In genomic region chr3R:24099039-24100026, dm6 we compare ENCODE assay signal across 6 fruit fly cellular contexts.
A peak's percentile ranks its signal among the peaks of the same experiment; 100 is the strongest.
TF ChIP-seq lines count a peak whose summit lies in the region.

No protein-coding gene starts in this region.

- no peak for TF ChIP-seq CTCF in whole organism, embryonic (GFP tag; optimal IDR thresholded peaks at IDR 0.05; lab: Kevin White, UChicago)

TF ChIP-seq in whole organism, 6 proteins besides CTCF, POLR2A, EP300 and RAD21:
- TF ChIP-seq psq (optimal IDR thresholded peaks at IDR 0.05; lab: Kevin White, UChicago) (no peak), CG8478 (optimal IDR thresholded peaks at IDR 0.05; lab: Kevin White, UChicago) (no peak), usp (GFP tag; optimal IDR thresholded peaks at IDR 0.05; lab: Kevin White, UChicago) (no peak), Dll (optimal IDR thresholded peaks at IDR 0.05; lab: Kevin White, UChicago) (no peak), EcR (GFP tag; optimal IDR thresholded peaks at IDR 0.05; lab: Kevin White, UChicago) (no peak), pan (optimal IDR thresholded peaks at IDR 0.05; lab: Kevin White, UChicago) (peak; percentile 56)

TF ChIP-seq in whole organism, adult, 20 proteins besides CTCF, POLR2A, EP300 and RAD21 (continues in another document):
- TF ChIP-seq pad (GFP tag; optimal IDR thresholded peaks at IDR 0.05; lab: Kevin White, UChicago) (no peak), Hr96 (GFP tag; optimal IDR thresholded peaks at IDR 0.05; lab: Kevin White, UChicago) (no peak), cic (GFP tag; optimal IDR thresholded peaks at IDR 0.05; lab: Kevin White, UChicago) (peak; percentile 36), ovo (GFP tag; optimal IDR thresholded peaks at IDR 0.05; lab: Kevin White, UChicago) (no peak), Clk (GFP tag; optimal IDR thresholded peaks at IDR 0.05; lab: Kevin White, UChicago) (no peak), tj (GFP tag; optimal IDR thresholded peaks at IDR 0.05; lab: Kevin White, UChicago) (no peak), cnc (optimal IDR thresholded peaks at IDR 0.05; lab: Kevin White, UChicago) (no peak), toe (GFP tag; optimal IDR thresholded peaks at IDR 0.05; lab: Kevin White, UChicago) (no peak), CG11617 (GFP tag; optimal IDR thresholded peaks at IDR 0.05; lab: Kevin White, UChicago) (peak; percentile 47), CG1620 (GFP tag; optimal IDR thresholded peaks at IDR 0.05; lab: Kevin White, UChicago) (no peak), CG12768 (GFP tag; optimal IDR thresholded peaks at IDR 0.05; lab: Kevin White, UChicago) (peak; percentile 2), CG7101 (tag; optimal IDR thresholded peaks at IDR 0.05; lab: Kevin White, UChicago) (peak; percentile 58), Crg-1 (GFP tag; optimal IDR thresholded peaks at IDR 0.05; lab: Kevin White, UChicago) (no peak), CG33017 (tag; optimal IDR thresholded peaks at IDR 0.05; lab: Kevin White, UChicago) (peak; percentile 61), CG7045 (GFP tag; optimal IDR thresholded peaks at IDR 0.05; lab: Kevin White, UChicago) (no peak), CG14711 (tag; optimal IDR thresholded peaks at IDR 0.05; lab: Kevin White, UChicago) (peak; percentile 61), Mnt (GFP tag; optimal IDR thresholded peaks at IDR 0.05; lab: Kevin White, UChicago) (peak; percentile 43), bab1 (GFP tag; optimal IDR thresholded peaks at IDR 0.05; lab: Kevin White, UChicago) (no peak)

TF ChIP-seq in whole organism, embryonic, 481 proteins besides CTCF, POLR2A, EP300 and RAD21 (continues in another document):
- TF ChIP-seq B-H1 (GFP tag; IDR thresholded peaks at IDR 0.05; lab: Robert Waterston, UW) (peak; percentile 85), CG2116 (GFP tag; optimal IDR thresholded peaks at IDR 0.05; lab: Kevin White, UChicago) (peak; percentile 35), dmrt11E (tag; optimal IDR thresholded peaks at IDR 0.05; lab: Kevin White, UChicago) (peak; percentile 55), lola (GFP tag; optimal IDR thresholded peaks at IDR 0.05; lab: Kevin White, UChicago) (peak in 1 of 3 experiments; percentile 52), sna (GFP tag; IDR thresholded peaks at IDR 0.05; lab: Robert Waterston, UW; ENCODE audit: partially characterized antibody) (no peak), bab2 (GFP tag; optimal IDR thresholded peaks at IDR 0.05; lab: Kevin White, UChicago) (peak; percentile 85), ind (GFP tag; optimal IDR thresholded peaks at IDR 0.05; lab: Kevin White, UChicago) (peak; percentile 82), CG6654 (GFP tag; optimal IDR thresholded peaks at IDR 0.05; lab: Kevin White, UChicago) (peak; percentile 37), CG11456 (GFP tag; IDR thresholded peaks at IDR 0.05; lab: Robert Waterston, UW) (peak; percentile 88), CG6254 (GFP tag; optimal IDR thresholded peaks at IDR 0.05; lab: Kevin White, UChicago) (peak; percentile 68), cad (GFP tag; optimal IDR thresholded peaks at IDR 0.05; lab: Kevin White, UChicago) (no peak), grn (GFP tag; optimal IDR thresholded peaks at IDR 0.05; lab: Kevin White, UChicago) (peak; percentile 47), Deaf1 (tag; optimal IDR thresholded peaks at IDR 0.05; lab: Kevin White, UChicago) (peak; percentile 40), CG4328 (GFP tag; optimal IDR thresholded peaks at IDR 0.05; lab: Kevin White, UChicago) (no peak), ewg (GFP tag; optimal IDR thresholded peaks at IDR 0.05; lab: Kevin White, UChicago) (peak; percentile 61), CG1024 (GFP tag; IDR thresholded peaks at IDR 0.05; lab: Robert Waterston, UW) (peak; percentile 57), CG8944 (GFP tag; optimal IDR thresholded peaks at IDR 0.05; lab: Kevin White, UChicago) (peak; percentile 70)

TF ChIP-seq in whole organism, prepupa, 60 proteins besides CTCF, POLR2A, EP300 and RAD21 (continues in another document):
- TF ChIP-seq CG11294 (GFP tag; IDR thresholded peaks at IDR 0.05; lab: Robert Waterston, UW) (peak; percentile 57; the same call in 1 of the 2 replicates), Gug (GFP tag; IDR thresholded peaks at IDR 0.05; lab: Robert Waterston, UW) (peak; percentile 74), Hr4 (GFP tag; optimal IDR thresholded peaks at IDR 0.05; lab: Kevin White, UChicago) (peak; percentile 68), Hr38 (GFP tag; optimal IDR thresholded peaks at IDR 0.05; lab: Kevin White, UChicago) (no peak), vri (GFP tag; optimal IDR thresholded peaks at IDR 0.05; lab: Kevin White, UChicago) (peak; percentile 65), CG7368 (GFP tag; optimal IDR thresholded peaks at IDR 0.05; lab: Kevin White, UChicago) (peak; percentile 72), CG8319 (GFP tag; optimal IDR thresholded peaks at IDR 0.05; lab: Kevin White, UChicago) (peak; percentile 42), CG3919 (GFP tag; optimal IDR thresholded peaks at IDR 0.05; lab: Kevin White, UChicago) (peak; percentile 72), CG10631 (GFP tag; optimal IDR thresholded peaks at IDR 0.05; lab: Kevin White, UChicago) (peak; percentile 66), CG11902 (GFP tag; optimal IDR thresholded peaks at IDR 0.05; lab: Kevin White, UChicago) (peak; percentile 41), esn (GFP tag; optimal IDR thresholded peaks at IDR 0.05; lab: Kevin White, UChicago) (peak; percentile 76), achi (GFP tag; optimal IDR thresholded peaks at IDR 0.05; lab: Kevin White, UChicago) (peak; percentile 74), fd85E (GFP tag; optimal IDR thresholded peaks at IDR 0.05; lab: Kevin White, UChicago) (peak; percentile 34), Hr39 (GFP tag; optimal IDR thresholded peaks at IDR 0.05; lab: Kevin White, UChicago) (peak; percentile 87), ss (GFP tag; optimal IDR thresholded peaks at IDR 0.05; lab: Kevin White, UChicago) (peak in 1 of 2 experiments; percentile 21), CG31627 (GFP tag; optimal IDR thresholded peaks at IDR 0.05; lab: Kevin White, UChicago) (peak; percentile 84), salr (GFP tag; optimal IDR thresholded peaks at IDR 0.05; lab: Kevin White, UChicago) (peak; percentile 33 to 66), svp (GFP tag; lab: Kevin White, UChicago) (peak; percentile 86)

TF ChIP-seq in whole organism, pupa, 21 proteins besides CTCF, POLR2A, EP300 and RAD21 (continues in another document):
- TF ChIP-seq Ets98B (GFP tag; IDR thresholded peaks at IDR 0.05; lab: Robert Waterston, UW) (peak; percentile 81), rn (GFP tag; IDR thresholded peaks at IDR 0.05; lab: Robert Waterston, UW) (0 out of 2 replicates have a peak, but pooled peaks have one; percentile 41), CG10348 (GFP tag; IDR thresholded peaks at IDR 0.05; lab: Robert Waterston, UW) (no peak), CG9948 (tag; optimal IDR thresholded peaks at IDR 0.05; lab: Kevin White, UChicago) (peak; percentile 59), CG8301 (tag; optimal IDR thresholded peaks at IDR 0.05; lab: Kevin White, UChicago) (peak; percentile 70), CG14655 (GFP tag; optimal IDR thresholded peaks at IDR 0.05; lab: Kevin White, UChicago) (peak; percentile 74), Pif1B (GFP tag; optimal IDR thresholded peaks at IDR 0.05; lab: Kevin White, UChicago) (peak; percentile 58), CG32121 (GFP tag; IDR thresholded peaks at IDR 0.05; lab: Robert Waterston, UW) (peak; percentile 79; the same call in 1 of the 2 replicates), CG8159 (tag; optimal IDR thresholded peaks at IDR 0.05; lab: Kevin White, UChicago) (peak; percentile 58), Pif1A (GFP tag; optimal IDR thresholded peaks at IDR 0.05; lab: Kevin White, UChicago) (peak; percentile 76), Snoo (tag; optimal IDR thresholded peaks at IDR 0.05; lab: Kevin White, UChicago) (peak; percentile 38), CG17806 (tag; optimal IDR thresholded peaks at IDR 0.05; lab: Kevin White, UChicago) (peak; percentile 55), gl (tag; optimal IDR thresholded peaks at IDR 0.05; lab: Kevin White, UChicago) (peak; percentile 28), EcR (GFP tag; optimal IDR thresholded peaks at IDR 0.05; lab: Kevin White, UChicago) (peak; percentile 47), CG15710 (tag; optimal IDR thresholded peaks at IDR 0.05; lab: Kevin White, UChicago) (peak; percentile 62), CG34367 (tag; optimal IDR thresholded peaks at IDR 0.05; lab: Kevin White, UChicago) (peak; percentile 48), fd96Ca (GFP tag; IDR thresholded peaks at IDR 0.05; lab: Robert Waterston, UW) (peak; percentile 85), CG4496 (GFP tag; IDR thresholded peaks at IDR 0.05; lab: Robert Waterston, UW) (peak; percentile 75), D1 (tag; optimal IDR thresholded peaks at IDR 0.05; lab: Kevin White, UChicago) (no peak), CG13204 (GFP tag; optimal IDR thresholded peaks at IDR 0.05; lab: Kevin White, UChicago) (no peak)

TF ChIP-seq in whole organism, wandering third instar larva, 38 proteins besides CTCF, POLR2A, EP300 and RAD21 (continues in another document):
- TF ChIP-seq sv (GFP tag; optimal IDR thresholded peaks at IDR 0.05; lab: Kevin White, UChicago), result peak; percentile 83
- TF ChIP-seq psq (GFP tag; optimal IDR thresholded peaks at IDR 0.05; lab: Kevin White, UChicago), result peak; percentile 62
- TF ChIP-seq OdsH (GFP tag; optimal IDR thresholded peaks at IDR 0.05; lab: Kevin White, UChicago), result peak; percentile 75
- TF ChIP-seq Sp1 (GFP tag; optimal IDR thresholded peaks at IDR 0.05; lab: Kevin White, UChicago), result peak; percentile 49
- TF ChIP-seq pan (optimal IDR thresholded peaks at IDR 0.05; lab: Kevin White, UChicago), result peak; percentile 31
- no peak for TF ChIP-seq GATAd (GFP tag; optimal IDR thresholded peaks at IDR 0.05; lab: Kevin White, UChicago)
- peak; percentile 5 to 76 for TF ChIP-seq foxo (GFP tag; optimal IDR thresholded peaks at IDR 0.05; lab: Kevin White, UChicago)
- TF ChIP-seq usp (GFP tag; optimal IDR thresholded peaks at IDR 0.05; lab: Kevin White, UChicago), result no peak
- TF ChIP-seq jim (GFP tag; optimal IDR thresholded peaks at IDR 0.05; lab: Kevin White, UChicago), result no peak
- TF ChIP-seq CG32264 (GFP tag; optimal IDR thresholded peaks at IDR 0.05; lab: Kevin White, UChicago), result peak; percentile 39
- peak; percentile 60 for TF ChIP-seq woc (GFP tag; optimal IDR thresholded peaks at IDR 0.05; lab: Kevin White, UChicago)
- TF ChIP-seq fru (GFP tag; optimal IDR thresholded peaks at IDR 0.05; lab: Kevin White, UChicago), result peak; percentile 70
- no peak for TF ChIP-seq Dfd (GFP tag; optimal IDR thresholded peaks at IDR 0.05; lab: Kevin White, UChicago)
- no peak for TF ChIP-seq brk (GFP tag; optimal IDR thresholded peaks at IDR 0.05; lab: Kevin White, UChicago)
- TF ChIP-seq Rel (GFP tag; optimal IDR thresholded peaks at IDR 0.05; lab: Kevin White, UChicago), result no peak
- no peak for TF ChIP-seq Rel (tag; optimal IDR thresholded peaks at IDR 0.05; lab: Kevin White, UChicago)
- TF ChIP-seq br (GFP tag; optimal IDR thresholded peaks at IDR 0.05; lab: Kevin White, UChicago), result peak; percentile 73
- peak; percentile 26 for TF ChIP-seq tai (GFP tag; optimal IDR thresholded peaks at IDR 0.05; lab: Kevin White, UChicago)
- TF ChIP-seq HLH106 (tag; optimal IDR thresholded peaks at IDR 0.05; lab: Kevin White, UChicago), result peak; percentile 55
- TF ChIP-seq ey (GFP tag; optimal IDR thresholded peaks at IDR 0.05; lab: Kevin White, UChicago), result peak; percentile 80
- peak; percentile 81 for TF ChIP-seq h (GFP tag; optimal IDR thresholded peaks at IDR 0.05; lab: Kevin White, UChicago)
- TF ChIP-seq rgr (GFP tag; optimal IDR thresholded peaks at IDR 0.05; lab: Kevin White, UChicago), result peak; percentile 81
- TF ChIP-seq Hnf4 (GFP tag; optimal IDR thresholded peaks at IDR 0.05; lab: Kevin White, UChicago), result peak; percentile 5
